Worm (Caenorhabditis elegans) whole organism, L3 larva: ENCODE data around the gene clc-2.

Experiments used
- R02D3.7 ChIP-seq: fragments of 150-350 bp; optimal IDR thresholded peaks from 2 replicates; lab custom pipeline; 2014; ENCODE audit warnings: missing biosample characterization, missing genetic modification characterization
- ZK546.5 ChIP-seq: sonication (generic microtip); optimal IDR thresholded peaks from 2 replicates; lab custom pipeline; 2017; ENCODE audit warnings: missing biosample characterization, missing genetic modification characterization
- ama-1 ChIP-seq: fragments of 150-350 bp; optimal IDR thresholded peaks from 2 replicates; lab custom pipeline; 2018
- fos-1 ChIP-seq: fragments of 150-350 bp; optimal IDR thresholded peaks from 2 replicates; lab custom pipeline; 2014; ENCODE audit warnings: missing biosample characterization, missing genetic modification characterization
- nhr-237 ChIP-seq: fragments of 150-350 bp; optimal IDR thresholded peaks from 2 replicates; lab custom pipeline; 2014; ENCODE audit warnings: missing biosample characterization, missing genetic modification characterization
- nhr-77 ChIP-seq: fragments of 150-350 bp; optimal IDR thresholded peaks from 2 replicates; lab custom pipeline; 2014; ENCODE audit warnings: missing biosample characterization, missing genetic modification characterization
- pqm-1 ChIP-seq: fragments of 150-350 bp; optimal IDR thresholded peaks from 2 replicates; lab custom pipeline; 2017; ENCODE audit warnings: missing biosample characterization, missing genetic modification characterization, inconsistent platforms
- unc-62 ChIP-seq: fragments of 150-350 bp; sonication (generic microtip); optimal IDR thresholded peaks from 4 replicates; lab custom pipeline; 2014; ENCODE audit warnings: missing biosample characterization, missing genetic modification reagents, missing genetic modification characterization

DNA sequence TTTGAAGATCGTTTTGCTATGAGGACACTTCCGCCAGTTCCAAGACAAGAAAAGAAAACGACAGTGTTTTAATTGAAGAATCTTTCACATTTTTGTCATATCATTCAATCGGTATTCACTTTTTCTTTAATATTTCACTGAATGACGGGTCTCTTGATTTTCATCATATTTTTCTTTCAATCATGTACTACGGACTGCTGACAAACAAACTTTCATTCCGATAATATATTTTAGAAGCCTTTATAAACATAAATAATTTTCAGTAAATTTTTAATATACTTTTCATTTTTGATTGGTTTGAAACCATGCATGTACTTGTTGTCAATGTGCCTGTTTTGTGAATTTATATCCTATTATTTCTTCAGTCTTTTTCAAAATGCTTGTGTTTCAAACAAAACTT is 2.0 kb downstream of the clc-2 start, which contains the start of gene clc-5:
- TF ChIP-seq ZK546.5 (tag; lab: Kevin White, UChicago) (no peak), ama-1 (lab: Kevin White, UChicago) (no peak), nhr-237 (tag; lab: Kevin White, UChicago) (no peak), pqm-1 (tag; lab: Kevin White, UChicago) (no peak), unc-62 (GFP tag; lab: Kevin White, UChicago) (no peak), fos-1 (tag; lab: Kevin White, UChicago) (no peak), R02D3.7 (tag; lab: Kevin White, UChicago) (no peak), nhr-77 (tag; lab: Kevin White, UChicago) (no peak)
